Fruit fly (Drosophila melanogaster): ENCODE results near the gene ro.
A peak's percentile ranks its signal among the peaks of the same experiment; 100 is the strongest.

ro gene

DNA sequence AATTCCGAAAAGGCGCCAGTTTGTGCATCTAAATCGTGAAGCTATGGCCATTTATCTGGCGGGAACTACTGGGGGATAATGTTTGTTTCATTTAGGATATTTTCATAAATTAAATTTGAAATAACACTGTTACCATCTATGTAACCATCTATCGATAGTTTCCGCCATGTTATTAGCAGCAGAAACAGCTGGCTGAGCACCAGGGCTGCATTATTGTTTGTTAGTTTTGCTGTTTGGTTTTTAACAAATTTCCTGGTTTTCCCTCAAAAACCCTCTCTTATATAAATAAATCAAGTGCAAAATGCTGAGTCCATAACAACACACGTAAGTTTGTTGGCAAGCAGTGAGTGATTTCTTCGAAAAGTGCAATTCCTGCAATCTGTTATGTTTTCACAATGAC is 4.5 kb downstream of the ro start, which contains the start of gene CG5500:
Gene CG5500 (plus strand): TSS at position 199 of the 400 bp plus-strand sequence.
- TF ChIP-seq pros (GFP tag; optimal IDR thresholded peaks at IDR 0.05), result no peak
- peak; percentile 63 for TF ChIP-seq E2f2 (GFP tag; IDR thresholded peaks at IDR 0.05)
- TF ChIP-seq exex (tag; optimal IDR thresholded peaks at IDR 0.05), result peak; percentile 22
- no peak for TF ChIP-seq Taf1 (GFP tag; IDR thresholded peaks at IDR 0.05)
- TF ChIP-seq ap (GFP tag; IDR thresholded peaks at IDR 0.05), result no peak
- TF ChIP-seq CG3281 (GFP tag; optimal IDR thresholded peaks at IDR 0.05), result peak; percentile 42
- TF ChIP-seq Dip2 (GFP tag; IDR thresholded peaks at IDR 0.05), result no peak
- TF ChIP-seq CG10267 (tag; optimal IDR thresholded peaks at IDR 0.05), result peak; percentile 11
- TF ChIP-seq Pdp1 (GFP tag; optimal IDR thresholded peaks at IDR 0.05), result peak in 1 of 2 experiments; percentile 78
- TF ChIP-seq pb (GFP tag; optimal IDR thresholded peaks at IDR 0.05), result no peak
- TF ChIP-seq bbx (GFP tag; IDR thresholded peaks at IDR 0.05; ENCODE audit: partially characterized antibody), result peak; percentile 43
- TF ChIP-seq CG15011 (GFP tag; optimal IDR thresholded peaks at IDR 0.05), result no peak
- TF ChIP-seq CG15514 (GFP tag; optimal IDR thresholded peaks at IDR 0.05), result peak; percentile 56
- TF ChIP-seq Sry-δ (GFP tag; optimal IDR thresholded peaks at IDR 0.05), result peak; percentile 27
- peak; percentile 26; the same call in 2 of the 3 replicates for TF ChIP-seq CG34224 (GFP tag; IDR thresholded peaks at IDR 0.05; ENCODE audit: partially characterized antibody)
- TF ChIP-seq amos (GFP tag; IDR thresholded peaks at IDR 0.05; ENCODE audit: partially characterized antibody), result peak; percentile 55
- no peak for TF ChIP-seq Usf (GFP tag; optimal IDR thresholded peaks at IDR 0.05)
- no peak for TF ChIP-seq pnt (GFP tag; optimal IDR thresholded peaks at IDR 0.05)
- no peak for TF ChIP-seq CG15269 (tag; optimal IDR thresholded peaks at IDR 0.05)
- TF ChIP-seq CG3838 (GFP tag; optimal IDR thresholded peaks at IDR 0.05), result peak; percentile 12
- TF ChIP-seq stwl (tag; optimal IDR thresholded peaks at IDR 0.05), result peak; percentile 38
- TF ChIP-seq row (GFP tag; IDR thresholded peaks at IDR 0.05), result peak; percentile 12; the same call in 1 of the 3 replicates
- peak; percentile 30 for TF ChIP-seq Nf-YC (tag; optimal IDR thresholded peaks at IDR 0.05)
- no peak for TF ChIP-seq shn (GFP tag; optimal IDR thresholded peaks at IDR 0.05)
- no peak for TF ChIP-seq CG42726 (GFP tag; IDR thresholded peaks at IDR 0.05; ENCODE audit: partially characterized antibody)
- TF ChIP-seq sug (tag; optimal IDR thresholded peaks at IDR 0.05), result peak; percentile 10
- no peak for TF ChIP-seq prd (optimal IDR thresholded peaks at IDR 0.05)
- TF ChIP-seq prd (GFP tag; IDR thresholded peaks at IDR 0.05), result no peak
- no peak for TF ChIP-seq HmgD (GFP tag; optimal IDR thresholded peaks at IDR 0.05)
- TF ChIP-seq zen2 (GFP tag; IDR thresholded peaks at IDR 0.05; ENCODE audit: partially characterized antibody), result peak; percentile 43; the same call in 1 of the 3 replicates
- TF ChIP-seq CG12769 (tag; optimal IDR thresholded peaks at IDR 0.05), result peak; percentile 51
- TF ChIP-seq D19A (tag; optimal IDR thresholded peaks at IDR 0.05), result no peak
- TF ChIP-seq CG7928 (GFP tag; optimal IDR thresholded peaks at IDR 0.05), result peak; percentile 91
- peak; percentile 2 for TF ChIP-seq ac (GFP tag; optimal IDR thresholded peaks at IDR 0.05)
- TF ChIP-seq Eip74EF (GFP tag; optimal IDR thresholded peaks at IDR 0.05), result peak in 1 of 2 experiments; percentile 62
- TF ChIP-seq CG18764 (GFP tag; optimal IDR thresholded peaks at IDR 0.05), result no peak
- TF ChIP-seq nerfin-2 (GFP tag; IDR thresholded peaks at IDR 0.05; ENCODE audit: partially characterized antibody), result 0 out of 2 replicates have a peak, but pooled peaks have one; percentile 13
- peak; percentile 69 for TF ChIP-seq MBD-R2 (GFP tag; IDR thresholded peaks at IDR 0.05)
- TF ChIP-seq CG13296 (GFP tag; optimal IDR thresholded peaks at IDR 0.05), result peak; percentile 41
- TF ChIP-seq CG13287 (GFP tag; IDR thresholded peaks at IDR 0.05; ENCODE audit: partially characterized antibody), result peak; percentile 69
- TF ChIP-seq sens (GFP tag), result peak; percentile 19
- no peak for TF ChIP-seq danr (GFP tag; IDR thresholded peaks at IDR 0.05)
- TF ChIP-seq BEAF-32 (GFP tag; optimal IDR thresholded peaks at IDR 0.05), result peak; percentile 63
- TF ChIP-seq Scr (GFP tag; IDR thresholded peaks at IDR 0.05; ENCODE audit: partially characterized antibody), result peak; percentile 43
- peak; percentile 22 for TF ChIP-seq mirr (GFP tag; optimal IDR thresholded peaks at IDR 0.05)
- no peak for TF ChIP-seq dm (GFP tag; optimal IDR thresholded peaks at IDR 0.05)
- TF ChIP-seq crp (GFP tag; optimal IDR thresholded peaks at IDR 0.05), result peak; percentile 32 to 89
- peak; percentile 42 for TF ChIP-seq CG2116 (GFP tag; optimal IDR thresholded peaks at IDR 0.05)
- no peak for TF ChIP-seq CG6813 (GFP tag; optimal IDR thresholded peaks at IDR 0.05)

Data from whole organism, embryonic.